Worm (Caenorhabditis elegans) whole organism, L1 larva: Measurements from ENCODE around the gene F01G4.4.
A peak's percentile ranks its signal among the peaks of the same experiment; 100 is the strongest.

ENCODE experiments used
- C04F5.9 ChIP-seq: sonication (generic microtip); optimal IDR thresholded peaks from 2 replicates; lab custom pipeline; 2016; ENCODE audit warnings: missing genetic modification characterization, missing compliant biosample characterization
- C16A3.4 ChIP-seq: fragments of 150-350 bp; optimal IDR thresholded peaks from 2 replicates; lab custom pipeline; 2014; ENCODE audit warnings: missing biosample characterization, missing genetic modification characterization
- C34B4.2 ChIP-seq: sonication (generic microtip); optimal IDR thresholded peaks from 2 replicates; lab custom pipeline; 2017; ENCODE audit warnings: mild to moderate bottlenecking, missing genetic modification characterization, missing compliant biosample characterization
- F16B12.6 ChIP-seq: fragments of 150-350 bp; optimal IDR thresholded peaks from 2 replicates; lab custom pipeline; 2014; ENCODE audit warnings: missing biosample characterization, missing genetic modification characterization
- Y116A8C.19 ChIP-seq: sonication (generic microtip); optimal IDR thresholded peaks from 2 replicates; lab custom pipeline; 2016; ENCODE audit warnings: missing compliant biosample characterization, missing genetic modification characterization, borderline replicate concordance
- alr-1 ChIP-seq: fragments of 200-800 bp; sonication (Bioruptor generic); optimal IDR thresholded peaks from 2 replicates; lab custom pipeline; 2018; ENCODE audit warnings: borderline replicate concordance, mild to moderate bottlenecking, missing genetic modification characterization, missing compliant biosample characterization
- aly-2 ChIP-seq: fragments of 150-350 bp; optimal IDR thresholded peaks from 2 replicates; lab custom pipeline; 2014; ENCODE audit warnings: missing biosample characterization, missing genetic modification characterization
- ama-1 ChIP-seq: fragments of 150-350 bp; optimal IDR thresholded peaks from 2 replicates; lab custom pipeline; 2014
- ceh-8 ChIP-seq: fragments of 200-800 bp; sonication (Bioruptor generic); optimal IDR thresholded peaks from 2 replicates; lab custom pipeline; 2018; ENCODE audit warnings: mild to moderate bottlenecking, missing genetic modification characterization, moderate library complexity, missing compliant biosample characterization
- ceh-82 ChIP-seq, 3 experiments: fragments of 150-350 bp in 1 of 3; sonication (generic microtip) in 2 of 3; optimal IDR thresholded peaks; 2 replicates each; lab custom pipeline; 2014 to 2017; ENCODE audit warnings: missing biosample characterization in 3 of 3, missing genetic modification characterization in 3 of 3
- ceh-88 ChIP-seq: fragments of 200-800 bp; sonication (Bioruptor generic); IDR thresholded peaks from 2 replicates; pipeline ENCODE4 v1.3.6; 2022; ENCODE audit warnings: missing genetic modification characterization, missing compliant biosample characterization
- efl-3 ChIP-seq: fragments of 200-800 bp; sonication (Bioruptor generic); optimal IDR thresholded peaks from 2 replicates; lab custom pipeline; 2018; ENCODE audit warnings: mild to moderate bottlenecking, missing genetic modification characterization, missing compliant biosample characterization
- egl-13 ChIP-seq: sonication (generic microtip); optimal IDR thresholded peaks from 2 replicates; lab custom pipeline; 2016; ENCODE audit warnings: missing genotype, missing genetic modification reagents, missing genetic modification characterization, missing compliant biosample characterization
- egl-27 ChIP-seq, 2 experiments: fragments of 150-350 bp in 1 of 2; sonication (generic microtip); optimal IDR thresholded peaks; 3 replicates each; lab custom pipeline; 2017 to 2018; ENCODE audit warnings: missing biosample characterization in 2 of 2, missing genetic modification characterization in 2 of 2, missing genetic modification reagents in 2 of 2
- elt-2 ChIP-seq: sonication (generic microtip); optimal IDR thresholded peaks from 2 replicates; lab custom pipeline; 2016; ENCODE audit warnings: missing genetic modification characterization, mild to moderate bottlenecking, inconsistent platforms, missing compliant biosample characterization, missing genetic modification reagents
- elt-3 ChIP-seq, 6 experiments: fragments of 150-350 bp in 1 of 6; sonication (generic microtip); optimal IDR thresholded peaks; 2 replicates each; lab custom pipeline; 2017 to 2018; ENCODE audit warnings: missing biosample characterization in 6 of 6, missing genetic modification characterization in 6 of 6, inconsistent platforms in 1 of 6
- ets-5 ChIP-seq: fragments of 200-800 bp; sonication (Bioruptor generic); IDR thresholded peaks from 2 replicates; pipeline ENCODE4 v1.3.6; 2022; ENCODE audit warnings: missing genetic modification characterization, missing compliant biosample characterization
- fkh-8 ChIP-seq: sonication (generic microtip); optimal IDR thresholded peaks from 2 replicates; lab custom pipeline; 2016; ENCODE audit warnings: mild to moderate bottlenecking, missing genetic modification characterization, missing compliant biosample characterization
- hlh-4 ChIP-seq: sonication (generic microtip); optimal IDR thresholded peaks from 2 replicates; lab custom pipeline; 2016; ENCODE audit warnings: mild to moderate bottlenecking, missing genetic modification characterization, missing compliant biosample characterization
- irx-1 ChIP-seq: sonication (generic microtip); optimal IDR thresholded peaks from 2 replicates; lab custom pipeline; 2016; ENCODE audit warnings: missing genetic modification characterization, missing compliant biosample characterization
- isw-1 ChIP-seq: fragments of 200-800 bp; sonication (Bioruptor generic); IDR thresholded peaks from 2 replicates; pipeline ENCODE4 v1.3.6; 2022; ENCODE audit warnings: missing genetic modification characterization, missing compliant biosample characterization
- jun-1 ChIP-seq: fragments of 150-350 bp; optimal IDR thresholded peaks from 2 replicates; lab custom pipeline; 2014; ENCODE audit warnings: missing biosample characterization, missing genetic modification reagents, missing genetic modification characterization
- lin-13 ChIP-seq: fragments of 150-350 bp; optimal IDR thresholded peaks from 2 replicates; lab custom pipeline; 2014; ENCODE audit warnings: missing biosample characterization, missing genetic modification reagents, missing genetic modification characterization
- lin-14 ChIP-seq: fragments of 200-800 bp; sonication (Bioruptor generic); optimal IDR thresholded peaks from 2 replicates; lab custom pipeline; 2018; ENCODE audit warnings: mild to moderate bottlenecking, missing genetic modification characterization, moderate library complexity, missing compliant biosample characterization
- lin-39 ChIP-seq: fragments of 150-350 bp; optimal IDR thresholded peaks from 2 replicates; lab custom pipeline; 2014; ENCODE audit warnings: missing biosample characterization, missing genetic modification reagents, missing genetic modification characterization
- lsy-2 ChIP-seq, 2 experiments: fragments of 150-350 bp; optimal IDR thresholded peaks; 2 replicates each; lab custom pipeline; 2014; ENCODE audit warnings: missing biosample characterization in 2 of 2, missing genetic modification characterization in 2 of 2
- mab-9 ChIP-seq: fragments of 200-800 bp; sonication (Bioruptor generic); IDR thresholded peaks from 2 replicates; pipeline ENCODE4 v1.3.6; 2022; ENCODE audit warnings: missing genetic modification reagents, missing genetic modification characterization, missing compliant biosample characterization
- nhr-11 ChIP-seq: fragments of 150-350 bp; optimal IDR thresholded peaks from 2 replicates; lab custom pipeline; 2014; ENCODE audit warnings: missing biosample characterization, missing genetic modification characterization
- nhr-19 ChIP-seq: fragments of 200-800 bp; sonication (Bioruptor generic); conservative IDR thresholded peaks from 2 replicates; pipeline ENCODE4 v1.3.6; 2022; ENCODE audit warnings: missing genetic modification characterization, missing compliant biosample characterization
- nhr-20 ChIP-seq: sonication (generic microtip); optimal IDR thresholded peaks from 2 replicates; lab custom pipeline; 2016; ENCODE audit warnings: mild to moderate bottlenecking, missing genetic modification characterization, missing compliant biosample characterization
- nhr-28 ChIP-seq: fragments of 150-350 bp; optimal IDR thresholded peaks from 2 replicates; lab custom pipeline; 2014; ENCODE audit warnings: missing biosample characterization, missing genetic modification characterization
- nhr-71 ChIP-seq: sonication (generic microtip); optimal IDR thresholded peaks from 2 replicates; lab custom pipeline; 2016; ENCODE audit warnings: mild to moderate bottlenecking, missing genetic modification characterization, moderate library complexity, missing compliant biosample characterization
- nhr-77 ChIP-seq: fragments of 150-350 bp; optimal IDR thresholded peaks from 2 replicates; lab custom pipeline; 2014; ENCODE audit warnings: missing biosample characterization, missing genetic modification characterization
- nhr-90 ChIP-seq: sonication (generic microtip); optimal IDR thresholded peaks from 2 replicates; lab custom pipeline; 2016; ENCODE audit warnings: mild to moderate bottlenecking, missing genetic modification characterization, missing compliant biosample characterization; ENCODE audit not compliant: poor library complexity
- pag-3 ChIP-seq: sonication (generic microtip); optimal IDR thresholded peaks from 2 replicates; lab custom pipeline; 2017; ENCODE audit warnings: missing genetic modification characterization, mild to moderate bottlenecking, missing compliant biosample characterization, antibody characterized with exemption, borderline replicate concordance; ENCODE audit not compliant: insufficient read depth
- skn-1 ChIP-seq: fragments of 150-350 bp; optimal IDR thresholded peaks from 2 replicates; lab custom pipeline; 2014; ENCODE audit warnings: missing biosample characterization, missing genetic modification characterization
- snpc-4 ChIP-seq: fragments of 150-350 bp; optimal IDR thresholded peaks from 2 replicates; lab custom pipeline; 2014; ENCODE audit warnings: missing biosample characterization, missing genetic modification characterization
- snu-23 ChIP-seq: sonication (generic microtip); optimal IDR thresholded peaks from 2 replicates; lab custom pipeline; 2016; ENCODE audit warnings: missing genetic modification characterization, missing compliant biosample characterization
- sox-4 ChIP-seq: sonication (generic microtip); optimal IDR thresholded peaks from 2 replicates; lab custom pipeline; 2016; ENCODE audit warnings: missing genetic modification characterization, missing compliant biosample characterization
- sptf-1 ChIP-seq: fragments of 150-350 bp; optimal IDR thresholded peaks from 2 replicates; lab custom pipeline; 2014; ENCODE audit warnings: missing biosample characterization, missing genetic modification characterization
- sup-37 ChIP-seq: fragments of 200-800 bp; sonication (Bioruptor generic); optimal IDR thresholded peaks from 2 replicates; lab custom pipeline; 2018; ENCODE audit warnings: mild to moderate bottlenecking, missing genetic modification characterization, missing compliant biosample characterization
- tbx-2 ChIP-seq: sonication (generic microtip); optimal IDR thresholded peaks from 2 replicates; lab custom pipeline; 2016; ENCODE audit warnings: missing genetic modification characterization, missing compliant biosample characterization
- unc-30 ChIP-seq: sonication (generic microtip); optimal IDR thresholded peaks from 2 replicates; lab custom pipeline; 2017; ENCODE audit warnings: missing biosample characterization, missing genetic modification characterization
- unc-98 ChIP-seq: fragments of 200-800 bp; sonication (Bioruptor generic); IDR thresholded peaks from 2 replicates; pipeline ENCODE4 v1.3.6; 2022; ENCODE audit warnings: missing genetic modification characterization, missing compliant biosample characterization
- xbp-1 ChIP-seq: sonication (generic microtip); optimal IDR thresholded peaks from 2 replicates; lab custom pipeline; 2016; ENCODE audit warnings: missing genetic modification characterization, missing compliant biosample characterization
- ztf-4 ChIP-seq: fragments of 150-350 bp; optimal IDR thresholded peaks from 2 replicates; lab custom pipeline; 2014; ENCODE audit warnings: missing biosample characterization, missing genetic modification characterization

Gene F01G4.4

DNA sequence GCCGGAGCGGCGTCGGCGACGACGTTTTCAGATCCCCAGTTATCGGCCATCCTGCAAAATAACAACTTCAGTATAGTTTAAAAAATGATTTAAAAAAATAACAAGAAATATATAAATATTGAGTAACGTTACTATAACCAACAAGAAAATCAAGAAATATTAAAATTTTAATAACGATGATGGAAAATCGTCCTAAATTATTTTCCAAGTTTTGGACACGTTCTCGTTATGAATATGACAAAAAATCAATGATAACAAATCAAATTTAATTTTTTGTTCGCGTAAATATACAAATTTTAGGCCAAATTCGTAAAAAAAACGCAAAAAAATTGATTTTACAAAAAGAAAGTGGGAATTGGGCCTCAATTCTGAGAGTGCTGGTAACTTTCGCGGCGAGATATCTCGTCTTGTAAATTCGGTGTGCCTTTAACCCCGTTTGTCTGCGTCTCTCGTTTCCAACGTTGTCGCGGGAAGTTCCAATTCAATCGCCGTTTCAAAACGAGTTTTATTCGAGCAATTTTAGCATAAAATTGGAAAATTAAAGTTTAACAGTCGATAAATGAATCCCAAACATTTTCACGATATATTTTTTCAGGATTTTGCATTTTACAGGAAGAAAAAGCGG lies 32.0 kb upstream of the F01G4.4 start, which contains the start of gene rps-5 (continued):
- TF ChIP-seq efl-3 (GFP tag; lab: Kevin White, UChicago) (no peak), lin-39 (tag; lab: Kevin White, UChicago) (no peak), sptf-1 (no peak), nhr-19 (GFP tag; lab: Robert Waterston, UW) (peak; percentile 66), hlh-4 (tag; lab: Kevin White, UChicago) (no peak), isw-1 (GFP tag; lab: Robert Waterston, UW) (peak; percentile 58), nhr-28 (tag; lab: Kevin White, UChicago) (no peak), pag-3 (tag; lab: Kevin White, UChicago) (no peak), C04F5.9 (no peak), mab-9 (GFP tag; lab: Robert Waterston, UW) (no peak), ztf-4 (no peak), xbp-1 (peak; percentile 89), elt-2 (peak; percentile 12), unc-98 (no peak), skn-1 (tag; lab: Kevin White, UChicago) (peak; percentile 44), fkh-8 (tag; lab: Kevin White, UChicago) (peak; percentile 21), ama-1 (lab: Kevin White, UChicago) (no peak), ceh-8 (GFP tag; lab: Kevin White, UChicago) (no peak), elt-3 (tag; optimal IDR thresholded peaks at IDR 0.05; lab: Kevin White, UChicago) (peak in 1 of 6 experiments; percentile 11), nhr-77 (tag; lab: Kevin White, UChicago) (peak; percentile 36), jun-1 (tag; lab: Kevin White, UChicago) (peak; percentile 43), F16B12.6 (tag; lab: Kevin White, UChicago) (no peak), egl-27 (tag; optimal IDR thresholded peaks at IDR 0.05; lab: Kevin White, UChicago) (no peak), nhr-20 (peak; percentile 59), alr-1 (no peak), nhr-71 (tag; lab: Kevin White, UChicago) (peak; percentile 80), ceh-88 (GFP tag; lab: Robert Waterston, UW) (no peak), lsy-2 (tag; optimal IDR thresholded peaks at IDR 0.05; lab: Kevin White, UChicago) (peak; percentile 80 to 92), irx-1 (tag; lab: Kevin White, UChicago) (peak; percentile 20), lin-13 (GFP tag; lab: Kevin White, UChicago) (peak; percentile 3), tbx-2 (tag; lab: Kevin White, UChicago) (peak; percentile 59), unc-30 (no peak), snu-23 (peak; percentile 80), sup-37 (GFP tag; lab: Kevin White, UChicago) (no peak), snpc-4 (tag; lab: Kevin White, UChicago) (peak; percentile 35), C16A3.4 (tag; lab: Kevin White, UChicago) (peak; percentile 68), nhr-11 (no peak), ceh-82 (tag; optimal IDR thresholded peaks at IDR 0.05; lab: Kevin White, UChicago) (peak; percentile 44 to 71 (median 59)), lin-14 (GFP tag; lab: Kevin White, UChicago) (peak; percentile 65), sox-4 (tag; lab: Kevin White, UChicago) (no peak), egl-13 (no peak), Y116A8C.19 (no peak), ets-5 (GFP tag; lab: Robert Waterston, UW) (no peak), nhr-90 (peak; percentile 35), C34B4.2 (tag; lab: Kevin White, UChicago) (no peak), aly-2 (tag; lab: Kevin White, UChicago) (no peak)
